Fruit fly (Drosophila melanogaster) whole organism, embryonic: ENCODE measurements around the gene CG11294.

ENCODE experiments used
- CG10267 ChIP-seq: fragments of 200-800 bp; sonication (Bioruptor generic); optimal IDR thresholded peaks from 2 replicates; lab custom pipeline; 2018; ENCODE audit warnings: missing biosample characterization, mild to moderate bottlenecking, missing genetic modification characterization, moderate library complexity
- CG11085 ChIP-seq: fragments of 200-800 bp; sonication (Bioruptor generic); IDR thresholded peaks from 2 replicates; pipeline ENCODE4 v1.3.6; 2022; ENCODE audit warnings: missing biosample characterization, missing genetic modification characterization
- CG1233 ChIP-seq: fragments of 200-800 bp; sonication (Bioruptor generic); optimal IDR thresholded peaks from 4 replicates; lab custom pipeline; 2018; ENCODE audit warnings: missing biosample characterization, mild to moderate bottlenecking, missing genetic modification characterization
- CG12744 ChIP-seq: fragments of 200-800 bp; sonication (Bioruptor generic); optimal IDR thresholded peaks from 2 replicates; lab custom pipeline; 2016; ENCODE audit warnings: missing biosample characterization, missing genetic modification characterization
- CG14860 ChIP-seq: fragments of 200-800 bp; sonication (Bioruptor generic); IDR thresholded peaks from 3 replicates; pipeline ENCODE4 v1.3.6; 2022; ENCODE audit warnings: missing biosample characterization, missing genetic modification characterization; ENCODE audit not compliant: partially characterized antibody
- CG15269 ChIP-seq: fragments of 200-800 bp; sonication (Bioruptor generic); optimal IDR thresholded peaks from 2 replicates; lab custom pipeline; 2018; ENCODE audit warnings: missing biosample characterization, mild to moderate bottlenecking, missing genetic modification characterization, moderate library complexity
- CG1603 ChIP-seq: fragments of 200-800 bp; sonication (Bioruptor generic); optimal IDR thresholded peaks from 2 replicates; lab custom pipeline; 2019; ENCODE audit warnings: missing biosample characterization, mild to moderate bottlenecking, missing genetic modification characterization, moderate library complexity
- CG17612 ChIP-seq: fragments of 200-800 bp; sonication (Bioruptor generic); IDR thresholded peaks from 2 replicates; pipeline ENCODE4 v1.3.6; 2022; ENCODE audit warnings: missing biosample characterization, missing genetic modification characterization
- CG18262 ChIP-seq: fragments of 200-800 bp; optimal IDR thresholded peaks from 3 replicates; lab custom pipeline; 2019; ENCODE audit warnings: missing biosample characterization, mild to moderate bottlenecking, missing genetic modification characterization, moderate library complexity
- CG18619 ChIP-seq: fragments of 200-800 bp; sonication (Bioruptor generic); optimal IDR thresholded peaks from 3 replicates; lab custom pipeline; 2017; ENCODE audit warnings: missing biosample characterization, mild to moderate bottlenecking, missing genetic modification characterization
- CG2678 ChIP-seq: fragments of 200-800 bp; sonication (Bioruptor generic); optimal IDR thresholded peaks from 3 replicates; lab custom pipeline; 2019; ENCODE audit warnings: missing biosample characterization, mild to moderate bottlenecking, missing genetic modification characterization, moderate library complexity
- CG3065 ChIP-seq: fragments of 200-800 bp; sonication (Bioruptor generic); optimal IDR thresholded peaks from 2 replicates; lab custom pipeline; 2016; ENCODE audit warnings: missing biosample characterization, missing genetic modification characterization
- CG32532 ChIP-seq: fragments of 200-800 bp; sonication (Bioruptor generic); IDR thresholded peaks from 2 replicates; pipeline ENCODE4 v1.3.6; 2022; ENCODE audit warnings: missing biosample characterization, missing genetic modification characterization
- CG3281 ChIP-seq: fragments of 200-800 bp; sonication (Bioruptor generic); optimal IDR thresholded peaks from 3 replicates; lab custom pipeline; 2017; ENCODE audit warnings: missing biosample characterization, mild to moderate bottlenecking, missing genetic modification characterization
- CG4360 ChIP-seq: fragments of 200-800 bp; sonication (Bioruptor generic); IDR thresholded peaks from 2 replicates; pipeline ENCODE4 v1.3.6; 2022; ENCODE audit warnings: missing biosample characterization, missing genetic modification characterization
- CG4424 ChIP-seq: fragments of 200-800 bp; sonication (Bioruptor generic); optimal IDR thresholded peaks from 3 replicates; lab custom pipeline; 2016; ENCODE audit warnings: missing biosample characterization, missing genetic modification characterization
- CG6683 ChIP-seq: fragments of 200-800 bp; sonication (Bioruptor generic); optimal IDR thresholded peaks from 2 replicates; lab custom pipeline; 2017; ENCODE audit warnings: missing biosample characterization, mild to moderate bottlenecking, missing genetic modification characterization, missing genetic modification reagents
- CG7987 ChIP-seq: fragments of 200-800 bp; sonication (Bioruptor generic); optimal IDR thresholded peaks from 2 replicates; lab custom pipeline; 2018; ENCODE audit warnings: missing biosample characterization, mild to moderate bottlenecking, missing genetic modification characterization, moderate library complexity
- CG8924 ChIP-seq: fragments of 200-800 bp; optimal IDR thresholded peaks from 3 replicates; lab custom pipeline; 2019; ENCODE audit warnings: missing biosample characterization, mild to moderate bottlenecking, missing genetic modification characterization, moderate library complexity
- E2f2 ChIP-seq: fragments of 200-800 bp; sonication (Bioruptor generic); IDR thresholded peaks from 2 replicates; pipeline ENCODE4 v1.3.6; 2022; ENCODE audit warnings: missing biosample characterization, missing genetic modification characterization
- H15 ChIP-seq: fragments of 200-800 bp; sonication (Bioruptor generic); IDR thresholded peaks from 3 replicates; pipeline ENCODE4 v1.3.6; 2022; ENCODE audit warnings: missing biosample characterization, missing genetic modification characterization
- H2.0 ChIP-seq: fragments of 200-800 bp; sonication (Bioruptor generic); IDR thresholded peaks from 2 replicates; pipeline ENCODE4 v1.3.6; 2022; ENCODE audit warnings: missing biosample characterization, missing genetic modification characterization
- HHEX ChIP-seq: fragments of 200-800 bp; sonication (Bioruptor generic); optimal IDR thresholded peaks from 3 replicates; lab custom pipeline; 2017; ENCODE audit warnings: missing biosample characterization, mild to moderate bottlenecking, missing genetic modification characterization, missing genetic modification reagents
- HmgD ChIP-seq: fragments of 200-800 bp; sonication (Bioruptor generic); optimal IDR thresholded peaks from 3 replicates; lab custom pipeline; 2016; ENCODE audit warnings: missing biosample characterization, missing genetic modification characterization
- Meics ChIP-seq: fragments of 200-800 bp; sonication (Bioruptor generic); optimal IDR thresholded peaks from 2 replicates; lab custom pipeline; 2017; ENCODE audit warnings: missing biosample characterization, mild to moderate bottlenecking, missing genetic modification characterization
- Myb ChIP-seq: fragments of 200-800 bp; sonication (Bioruptor generic); optimal IDR thresholded peaks from 2 replicates; lab custom pipeline; 2016; ENCODE audit warnings: missing biosample characterization, missing genetic modification characterization
- NC2α ChIP-seq: fragments of 200-800 bp; sonication (Bioruptor generic); optimal IDR thresholded peaks from 2 replicates; lab custom pipeline; 2016; ENCODE audit warnings: missing biosample characterization, missing genetic modification characterization
- Nf-YC ChIP-seq: fragments of 200-800 bp; optimal IDR thresholded peaks from 3 replicates; lab custom pipeline; 2019; ENCODE audit warnings: missing biosample characterization, mild to moderate bottlenecking, missing genetic modification characterization, moderate library complexity
- Optix ChIP-seq: fragments of 200-800 bp; sonication (Bioruptor generic); IDR thresholded peaks from 3 replicates; pipeline ENCODE4 v1.3.6; 2022; ENCODE audit warnings: missing biosample characterization, missing genetic modification characterization
- Sin3A ChIP-seq: fragments of >200 bp; optimal IDR thresholded peaks from 2 replicates; lab custom pipeline; 2018
- Vsx1 ChIP-seq: fragments of 200-800 bp; sonication (Bioruptor generic); optimal IDR thresholded peaks from 2 replicates; lab custom pipeline; 2017; ENCODE audit warnings: missing biosample characterization, mild to moderate bottlenecking, missing genetic modification characterization, missing genetic modification reagents
- YL-1 ChIP-seq: fragments of 200-800 bp; sonication (Bioruptor generic); optimal IDR thresholded peaks from 3 replicates; lab custom pipeline; 2017; ENCODE audit warnings: missing biosample characterization, mild to moderate bottlenecking, missing genetic modification characterization
- abd-A ChIP-seq: fragments of 200-800 bp; sonication (Bioruptor generic); optimal IDR thresholded peaks from 3 replicates; lab custom pipeline; 2019; ENCODE audit warnings: missing biosample characterization, mild to moderate bottlenecking, missing genetic modification characterization, moderate library complexity
- ase ChIP-seq: fragments of 200-800 bp; sonication (Bioruptor generic); IDR thresholded peaks from 3 replicates; pipeline ENCODE4 v1.3.6; 2022; ENCODE audit warnings: missing biosample characterization, missing genetic modification characterization
- ci ChIP-seq: fragments of 200-800 bp; sonication (Bioruptor generic); IDR thresholded peaks from 3 replicates; pipeline ENCODE4 v1.3.6; 2022; ENCODE audit warnings: missing biosample characterization, missing genetic modification characterization
- dati ChIP-seq: fragments of 200-800 bp; sonication (Bioruptor generic); IDR thresholded peaks from 2 replicates; pipeline ENCODE4 v1.3.6; 2022; ENCODE audit warnings: missing biosample characterization, missing genetic modification characterization
- dimm ChIP-seq: fragments of 200-800 bp; sonication (Bioruptor generic); IDR thresholded peaks from 2 replicates; pipeline ENCODE4 v1.3.6; 2022; ENCODE audit warnings: missing biosample characterization, missing genetic modification characterization
- gcm ChIP-seq: fragments of 200-800 bp; sonication (Bioruptor generic); optimal IDR thresholded peaks from 2 replicates; lab custom pipeline; 2019; ENCODE audit warnings: missing biosample characterization, mild to moderate bottlenecking, missing genetic modification characterization, moderate library complexity
- gem ChIP-seq: fragments of 200-800 bp; sonication (Bioruptor generic); optimal IDR thresholded peaks from 2 replicates; lab custom pipeline; 2019; ENCODE audit warnings: missing biosample characterization, mild to moderate bottlenecking, missing genetic modification characterization, moderate library complexity
- gro ChIP-seq: fragments of 200-800 bp; sonication (Bioruptor generic); optimal IDR thresholded peaks from 2 replicates; lab custom pipeline; 2016; ENCODE audit warnings: missing biosample characterization, missing genetic modification characterization
- hb ChIP-seq: fragments of 200-800 bp; sonication (Bioruptor generic); IDR thresholded peaks from 3 replicates; pipeline ENCODE4 v1.3.6; 2022; ENCODE audit warnings: missing biosample characterization, missing genetic modification characterization; ENCODE audit not compliant: partially characterized antibody
- jigr1 ChIP-seq: fragments of 200-800 bp; sonication (Bioruptor generic); IDR thresholded peaks from 3 replicates; pipeline ENCODE4 v1.3.6; 2022; ENCODE audit warnings: missing biosample characterization, missing genetic modification characterization
- lmd ChIP-seq: fragments of 200-800 bp; sonication (Bioruptor generic); IDR thresholded peaks from 2 replicates; pipeline ENCODE4 v1.3.6; 2022; ENCODE audit warnings: missing biosample characterization, missing genetic modification characterization
- mam ChIP-seq: fragments of 200-800 bp; sonication (Bioruptor generic); optimal IDR thresholded peaks from 3 replicates; lab custom pipeline; 2016; ENCODE audit warnings: missing biosample characterization, missing genetic modification characterization
- p53 ChIP-seq: fragments of 200-800 bp; sonication (Bioruptor generic); optimal IDR thresholded peaks from 2 replicates; lab custom pipeline; 2016; ENCODE audit warnings: missing biosample characterization, missing genetic modification characterization
- rib ChIP-seq: fragments of 200-800 bp; sonication (Bioruptor generic); IDR thresholded peaks from 2 replicates; pipeline ENCODE4 v1.3.6; 2022; ENCODE audit warnings: missing biosample characterization, missing genetic modification characterization
- so ChIP-seq: fragments of 200-800 bp; sonication (Bioruptor generic); IDR thresholded peaks from 3 replicates; pipeline ENCODE4 v1.3.6; 2022; ENCODE audit warnings: missing biosample characterization, missing genetic modification characterization
- usp ChIP-seq: fragments of >200 bp; optimal IDR thresholded peaks from 2 replicates; lab custom pipeline; 2017; ENCODE audit warnings: missing biosample characterization, missing genetic modification characterization
- vnd ChIP-seq: fragments of 200-800 bp; sonication (Bioruptor generic); IDR thresholded peaks from 3 replicates; pipeline ENCODE4 v1.3.6; 2022; ENCODE audit warnings: missing biosample characterization, missing genetic modification characterization; ENCODE audit not compliant: partially characterized antibody
- wek ChIP-seq: fragments of 200-800 bp; sonication (Bioruptor generic); optimal IDR thresholded peaks from 3 replicates; lab custom pipeline; 2018; ENCODE audit warnings: missing biosample characterization, mild to moderate bottlenecking, missing genetic modification characterization, moderate library complexity

CG11294 gene

DNA sequence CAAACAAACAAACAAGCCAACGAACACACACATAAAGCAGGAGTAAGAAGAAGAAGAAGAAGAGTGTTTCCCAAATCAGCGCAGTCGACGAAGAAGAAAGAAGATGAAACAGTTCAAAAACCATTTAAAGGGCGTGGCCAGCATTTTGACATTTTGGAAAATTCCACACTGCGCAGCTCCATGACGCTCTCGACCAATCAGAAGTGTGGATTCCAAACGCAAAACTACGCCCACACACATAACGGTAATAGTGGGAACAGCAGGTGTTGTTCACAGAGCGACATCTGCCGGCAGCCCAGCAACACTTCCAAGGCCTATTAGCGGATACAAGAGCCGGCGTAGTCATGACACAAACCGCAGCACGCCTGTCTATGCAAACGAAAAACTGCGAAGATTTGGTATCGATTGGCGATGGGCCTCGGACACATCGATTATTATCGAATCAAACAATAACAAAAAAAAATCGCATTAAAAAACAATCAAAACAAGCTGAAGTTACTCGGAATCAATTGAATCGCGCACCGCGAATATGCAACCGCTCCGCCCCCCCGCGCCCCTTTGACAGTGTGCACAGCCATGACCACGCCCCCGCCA lies 16.7 kb downstream of the CG11294 start, which contains the start of gene Rubicon (continued):
- TF ChIP-seq CG1233 (peak; percentile 44), CG14860 (GFP tag; lab: Robert Waterston, UW) (peak; percentile 84), CG15269 (tag; lab: Kevin White, UChicago) (peak; percentile 11), CG8924 (tag; lab: Kevin White, UChicago) (peak; percentile 45), CG2678 (tag; lab: Kevin White, UChicago) (peak; percentile 8), CG7987 (GFP tag; lab: Kevin White, UChicago) (peak; percentile 61), lmd (GFP tag; lab: Robert Waterston, UW) (peak; percentile 36; the same call in 1 of the 2 replicates), jigr1 (no peak), p53 (GFP tag; lab: Kevin White, UChicago) (peak; percentile 58), gcm (GFP tag; lab: Kevin White, UChicago) (peak; percentile 8), Sin3A (peak; percentile 8), Nf-YC (tag; lab: Kevin White, UChicago) (peak; percentile 96), H2.0 (0 out of 2 replicates have a peak, but pooled peaks have one; percentile 20), usp (GFP tag; lab: Kevin White, UChicago) (no peak), NC2α (GFP tag; lab: Kevin White, UChicago) (no peak), gem (peak; percentile 15), CG3065 (GFP tag; lab: Kevin White, UChicago) (peak; percentile 33), Optix (GFP tag; lab: Robert Waterston, UW) (peak; percentile 20; the same call in 1 of the 3 replicates), CG4360 (GFP tag; lab: Robert Waterston, UW) (no peak), gro (GFP tag; lab: Kevin White, UChicago) (peak; percentile 10), dati (GFP tag; lab: Robert Waterston, UW) (no peak), so (no peak; the same call in 2 of the 3 replicates), CG18619 (GFP tag; lab: Kevin White, UChicago) (peak; percentile 41), ci (GFP tag; lab: Robert Waterston, UW) (peak; percentile 81), CG11085 (GFP tag; lab: Robert Waterston, UW) (peak; percentile 60), Myb (peak; percentile 66), CG17612 (GFP tag; lab: Robert Waterston, UW) (no peak), CG18262 (tag; lab: Kevin White, UChicago) (peak; percentile 18), CG6683 (peak; percentile 5), CG3281 (GFP tag; lab: Kevin White, UChicago) (no peak), H15 (0 out of 3 replicates have a peak, but pooled peaks have one; percentile 33), HHEX (no peak), CG12744 (GFP tag; lab: Kevin White, UChicago) (no peak), Vsx1 (GFP tag; lab: Kevin White, UChicago) (no peak), rib (GFP tag; lab: Robert Waterston, UW) (no peak), CG32532 (peak; percentile 72), mam (GFP tag; lab: Kevin White, UChicago) (peak; percentile 16), hb (GFP tag; lab: Robert Waterston, UW) (peak; percentile 87), YL-1 (peak; percentile 54), Meics (peak; percentile 29), vnd (GFP tag; lab: Robert Waterston, UW) (peak; percentile 74), CG1603 (peak; percentile 87), E2f2 (GFP tag; lab: Robert Waterston, UW) (peak; percentile 53; the same call in 1 of the 2 replicates), abd-A (tag; lab: Kevin White, UChicago) (peak; percentile 86), ase (GFP tag; lab: Robert Waterston, UW) (no peak), CG10267 (peak; percentile 77), dimm (GFP tag; lab: Robert Waterston, UW) (no peak), CG4424 (GFP tag; lab: Kevin White, UChicago) (peak; percentile 29), HmgD (GFP tag; lab: Kevin White, UChicago) (peak; percentile 69), wek (peak; percentile 1)
